Fruit fly (Drosophila melanogaster) S2 (cell line): ENCODE measurements around the gene Hexim.

Experiments
- CG8478 ChIP-seq: fragments of >200 bp; optimal IDR thresholded peaks from 2 replicates; lab custom pipeline; 2018
- CTCF ChIP-seq, 2 experiments: fragments of >200 bp; optimal IDR thresholded peaks; 2 replicates each; lab custom pipeline; 2018

dm6 chr3R:14690065-14690464 lies 30.8 kb downstream of the Hexim start:
- TF ChIP-seq CG8478 (lab: Kevin White, UChicago) (no peak), CTCF (optimal IDR thresholded peaks at IDR 0.05; lab: Kevin White, UChicago) (no peak)
